Fruit fly (Drosophila melanogaster): ENCODE results near the gene Acph-1.
A peak's percentile ranks its signal among the peaks of the same experiment; 100 is the strongest.

The Acph-1 gene

dm6 chr3R:30012602-30013489 lies 19.6 kb upstream of the Acph-1 start:
- TF ChIP-seq CG17801 (GFP tag; optimal IDR thresholded peaks at IDR 0.05; ENCODE audit: partially characterized antibody): no peak

DNA sequence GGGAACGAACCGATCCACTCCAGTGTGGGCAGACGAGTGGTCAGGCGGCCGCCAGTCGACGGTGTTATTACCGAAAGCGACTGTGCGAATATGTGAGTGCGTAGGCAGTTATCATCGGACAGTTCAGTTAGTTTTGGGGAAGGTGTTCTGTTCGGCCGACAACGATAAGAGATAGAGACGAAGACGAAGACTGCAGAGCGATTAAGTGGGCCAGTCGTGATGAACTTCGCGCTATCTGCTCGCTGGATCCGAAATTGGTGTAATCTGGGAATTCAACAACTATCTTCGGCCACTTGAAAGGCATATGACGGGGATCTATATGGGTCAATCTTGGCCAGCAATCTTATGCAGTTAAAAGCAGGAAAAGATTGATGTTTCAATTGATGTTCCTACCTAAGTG lies 16.0 kb upstream of the Acph-1 start, which contains the start of gene CG7912:
Gene CG7912 (minus strand): TSS at position 17 of the 400 bp plus-strand sequence.
- no peak for TF ChIP-seq CG17801 (GFP tag; optimal IDR thresholded peaks at IDR 0.05; ENCODE audit: partially characterized antibody)

dm6 chr3R:30005332-30005979 lies 12.2 kb upstream of the Acph-1 start:
- no peak for TF ChIP-seq CG17801 (GFP tag; optimal IDR thresholded peaks at IDR 0.05; ENCODE audit: partially characterized antibody)

dm6 chr3R:30004648-30005047 lies 11.4 kb upstream of the Acph-1 start, which contains the start of the genes Nlp and Nph:
Nlp (plus strand) TSS chr3R:30004785.
Nph (minus strand) TSS chr3R:30004861.
- peak; percentile 59 for TF ChIP-seq CG17801 (GFP tag; optimal IDR thresholded peaks at IDR 0.05; ENCODE audit: partially characterized antibody)

DNA sequence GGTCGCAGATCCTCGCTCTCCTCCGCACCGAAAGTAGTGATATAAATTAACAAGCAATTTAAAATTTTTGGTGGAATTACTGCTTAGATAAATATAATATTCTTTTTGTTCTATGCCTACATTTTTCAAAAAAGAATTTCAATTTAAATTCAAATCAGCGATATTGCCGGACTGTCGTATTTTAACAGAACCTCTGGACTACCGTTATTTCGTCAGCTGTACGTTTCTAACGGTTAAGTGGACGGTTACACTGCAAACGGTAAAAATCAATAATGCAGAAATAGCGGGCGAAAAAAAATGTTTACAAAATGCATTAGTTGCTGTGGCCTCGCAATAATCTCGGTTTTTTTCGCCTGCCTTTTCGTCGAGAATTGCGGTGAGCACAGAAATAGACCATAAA lies 7.1 kb upstream of the Acph-1 start, which contains the start of gene Tace:
Gene Tace (plus strand): TSS at position 245 of the 400 bp plus-strand sequence.
- no peak for TF ChIP-seq CG17801 (GFP tag; optimal IDR thresholded peaks at IDR 0.05; ENCODE audit: partially characterized antibody)

- TF ChIP-seq CG17801 (GFP tag; optimal IDR thresholded peaks at IDR 0.05; ENCODE audit: partially characterized antibody): no peak
Measured at dm6 chr3R:29999495-29999894, 6.3 kb upstream of the Acph-1 start, which contains the start of gene CG34298. CG34298 (plus strand) TSS chr3R:29999795.

- TF ChIP-seq CG17801 (GFP tag; optimal IDR thresholded peaks at IDR 0.05; ENCODE audit: partially characterized antibody): peak; percentile 36
Measured at dm6 chr3R:29997607-29998236, 4.5 kb upstream of the Acph-1 start, which contains the start of the genes CG15525 and CG11504. CG15525 (minus strand) TSS chr3R:29997676. CG11504 (plus strand) TSS chr3R:29997900.

dm6 chr3R:29995035-29995434 lies 1.8 kb upstream of the Acph-1 start, which contains the start of the genes CG7903 and Sas-6:
CG7903 (minus strand) TSS chr3R:29995231.
Sas-6 (plus strand) TSS chr3R:29995357.
- TF ChIP-seq CG17801 (GFP tag; optimal IDR thresholded peaks at IDR 0.05; ENCODE audit: partially characterized antibody): peak; percentile 1

DNA sequence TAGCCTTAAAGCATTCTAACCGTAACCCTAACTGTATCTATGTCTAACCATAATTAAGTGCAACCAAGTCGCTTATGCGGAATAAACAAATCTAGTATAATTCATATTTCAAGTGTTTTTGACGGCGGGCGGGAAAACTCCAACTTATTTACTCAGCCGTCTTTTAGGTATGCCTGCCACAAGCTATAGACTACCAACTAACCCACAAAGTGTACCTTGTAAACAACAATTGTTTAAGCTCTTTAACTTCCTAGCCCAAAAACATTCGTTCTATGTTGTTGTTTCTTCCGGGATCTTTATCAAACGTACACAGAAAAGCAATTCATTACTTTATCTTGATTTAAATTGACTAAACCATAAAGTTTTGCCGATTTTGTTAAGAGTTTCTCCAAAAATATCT lies 2.5 kb downstream of the Acph-1 start:
- no peak for TF ChIP-seq CG17801 (GFP tag; optimal IDR thresholded peaks at IDR 0.05; ENCODE audit: partially characterized antibody)

DNA sequence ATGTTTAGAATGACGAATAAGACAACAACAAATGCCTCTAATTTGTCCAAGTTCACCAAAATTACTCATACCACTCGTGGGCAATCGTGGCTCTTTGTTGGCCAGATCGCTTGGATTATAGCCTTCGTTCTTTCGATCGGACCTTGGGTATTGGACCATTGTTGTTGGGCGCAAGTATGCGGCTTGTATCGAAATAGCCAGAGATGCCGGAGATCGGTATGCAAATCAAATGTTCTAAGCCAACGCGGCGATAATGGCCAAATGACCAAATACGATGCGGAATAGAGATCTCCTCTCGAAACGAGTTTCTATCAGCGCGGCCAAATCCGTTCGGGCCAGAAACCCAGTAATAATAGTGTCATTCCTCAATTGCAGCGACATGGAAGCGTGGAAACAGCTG lies 8.0 kb downstream of the Acph-1 start:
- no peak for TF ChIP-seq CG17801 (GFP tag; optimal IDR thresholded peaks at IDR 0.05; ENCODE audit: partially characterized antibody)

- no peak for TF ChIP-seq CG17801 (GFP tag; optimal IDR thresholded peaks at IDR 0.05; ENCODE audit: partially characterized antibody)
Measured at dm6 chr3R:29983886-29984285, 9.3 kb downstream of the Acph-1 start.

- TF ChIP-seq CG17801 (GFP tag; optimal IDR thresholded peaks at IDR 0.05; ENCODE audit: partially characterized antibody): no peak
Measured at dm6 chr3R:29983073-29983544, 10.1 kb downstream of the Acph-1 start, which contains the start of gene CG7896. CG7896 (plus strand) TSS chr3R:29983426.

- TF ChIP-seq CG17801 (GFP tag; optimal IDR thresholded peaks at IDR 0.05; ENCODE audit: partially characterized antibody): no peak
Measured at dm6 chr3R:29982027-29982426, 11.2 kb downstream of the Acph-1 start.

DNA sequence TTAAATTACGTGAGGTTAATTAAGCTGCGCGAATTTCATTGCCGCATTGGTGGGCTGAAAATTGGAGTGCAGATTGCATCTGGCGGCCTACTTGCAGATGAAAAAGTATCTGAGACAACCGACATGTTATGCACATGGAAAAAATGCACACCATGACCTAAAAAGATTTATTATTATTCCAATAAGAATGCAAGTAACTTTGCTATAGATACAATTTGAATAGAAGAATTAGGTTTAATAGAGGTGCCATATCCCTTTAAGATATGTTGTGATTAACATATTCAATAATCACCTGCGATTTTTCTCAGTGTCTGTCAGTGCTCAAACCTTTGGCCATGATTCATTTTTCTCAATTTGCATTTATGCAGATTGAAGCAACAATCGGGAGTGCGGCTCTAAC lies 11.7 kb downstream of the Acph-1 start:
- no peak for TF ChIP-seq CG17801 (GFP tag; optimal IDR thresholded peaks at IDR 0.05; ENCODE audit: partially characterized antibody)

DNA sequence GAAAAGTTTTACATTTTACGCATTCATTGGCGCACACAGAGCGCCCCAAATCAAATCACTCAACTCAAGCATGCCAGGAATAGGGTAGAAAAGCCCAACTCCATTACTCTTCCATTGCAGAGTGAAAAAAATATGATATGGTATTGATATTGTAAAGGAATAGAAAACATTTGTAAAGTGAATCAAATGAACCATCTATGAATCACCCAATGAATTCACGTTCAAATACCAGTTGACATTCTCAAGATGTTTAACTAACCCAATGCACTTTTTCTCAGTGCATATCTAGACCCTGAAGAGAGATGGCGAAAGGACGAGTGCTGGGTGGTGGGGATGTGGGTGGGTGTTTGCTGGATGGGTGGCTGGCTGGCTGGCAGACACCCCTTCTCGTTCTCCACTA lies 14.6 kb downstream of the Acph-1 start:
- TF ChIP-seq CG17801 (GFP tag; optimal IDR thresholded peaks at IDR 0.05; ENCODE audit: partially characterized antibody): no peak

All from ovary, adult (tissue).